Fruit fly (Drosophila melanogaster): ENCODE measurements around the gene Or85e.
A peak's percentile ranks its signal among the peaks of the same experiment; 100 is the strongest.

Gene Or85e

DNA sequence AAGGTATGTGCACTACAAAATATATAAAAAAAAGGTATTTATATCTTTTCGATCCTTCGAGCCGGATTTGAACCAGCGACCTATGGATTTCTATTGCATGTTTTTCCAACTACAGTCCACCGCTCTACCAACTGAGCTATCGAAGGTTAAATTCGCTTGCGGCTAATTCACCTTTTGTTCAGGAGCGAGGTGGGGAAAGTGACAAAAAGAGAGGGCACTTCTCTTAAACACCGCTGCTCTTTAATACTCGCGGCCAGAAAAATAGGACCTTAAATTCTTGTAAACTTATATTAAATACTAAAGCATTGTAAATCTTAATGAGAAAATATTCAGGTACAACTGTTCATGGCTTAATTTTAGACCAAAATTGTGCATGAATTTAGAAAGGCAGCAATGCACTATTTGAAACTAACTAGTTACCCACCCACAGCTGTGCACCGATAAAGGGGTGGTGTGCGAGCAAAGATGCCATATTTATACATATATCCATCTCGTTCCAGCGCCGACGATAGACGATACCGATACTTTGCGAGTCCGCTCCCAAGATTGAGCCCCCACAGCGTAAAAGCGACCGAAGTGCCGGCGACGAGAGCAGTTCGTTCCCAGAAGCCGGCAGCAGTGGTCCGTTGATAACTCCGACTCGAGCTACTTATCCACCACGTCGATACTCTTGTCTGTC, 33.5 kb upstream of the Or85e start (continued):
- TF ChIP-seq Atf3 (GFP tag; optimal IDR thresholded peaks at IDR 0.05): peak; percentile 92
- TF ChIP-seq slp2 (GFP tag; optimal IDR thresholded peaks at IDR 0.05): peak; percentile 96
- TF ChIP-seq CG17361 (GFP tag; IDR thresholded peaks at IDR 0.05): peak; percentile 93
- TF ChIP-seq gcm (GFP tag; optimal IDR thresholded peaks at IDR 0.05): peak; percentile 99
- peak; percentile 93 for TF ChIP-seq repo (GFP tag; optimal IDR thresholded peaks at IDR 0.05)
- peak; percentile 84 for TF ChIP-seq GATAe (GFP tag; conservative IDR thresholded peaks at IDR 0.05)
- peak; percentile 98 for TF ChIP-seq odd (GFP tag; optimal IDR thresholded peaks at IDR 0.05)
- TF ChIP-seq Asciz (GFP tag; optimal IDR thresholded peaks at IDR 0.05): peak; percentile 97
- TF ChIP-seq CG13296 (GFP tag; optimal IDR thresholded peaks at IDR 0.05): peak; percentile 98
- peak; percentile 87 for TF ChIP-seq ro (GFP tag; IDR thresholded peaks at IDR 0.05)
- TF ChIP-seq CG16813 (GFP tag; IDR thresholded peaks at IDR 0.05; ENCODE audit: partially characterized antibody): peak; percentile 71
- peak; percentile 98 for TF ChIP-seq caup (GFP tag; optimal IDR thresholded peaks at IDR 0.05; ENCODE audit: severe bottlenecking)
- peak; percentile 99 for TF ChIP-seq CG18262 (tag; optimal IDR thresholded peaks at IDR 0.05)
- peak; percentile 80 for TF ChIP-seq CG14965 (GFP tag; optimal IDR thresholded peaks at IDR 0.05; ENCODE audit: borderline replicate concordance)
- peak; percentile 69 for TF ChIP-seq CTCF (GFP tag; optimal IDR thresholded peaks at IDR 0.05)
- TF ChIP-seq HmgZ (tag; optimal IDR thresholded peaks at IDR 0.05): peak; percentile 99
- peak; percentile 96 for TF ChIP-seq ranshi (GFP tag; IDR thresholded peaks at IDR 0.05)
- TF ChIP-seq CG8924 (tag; optimal IDR thresholded peaks at IDR 0.05): peak; percentile 99
- TF ChIP-seq ftz-f1 (GFP tag; optimal IDR thresholded peaks at IDR 0.05): peak; percentile 88
- peak; percentile 96 for TF ChIP-seq en (GFP tag; optimal IDR thresholded peaks at IDR 0.05)
- peak; percentile 78 to 85 for TF ChIP-seq Trl (optimal IDR thresholded peaks at IDR 0.05)
- TF ChIP-seq Trl (GFP tag; optimal IDR thresholded peaks at IDR 0.05): peak; percentile 98
- TF ChIP-seq CG4707 (GFP tag; optimal IDR thresholded peaks at IDR 0.05): peak; percentile 95
- TF ChIP-seq CG9727 (GFP tag; optimal IDR thresholded peaks at IDR 0.05): peak; percentile 99
- TF ChIP-seq Bgb (GFP tag; IDR thresholded peaks at IDR 0.05; ENCODE audit: partially characterized antibody): peak; percentile 66
- TF ChIP-seq h (optimal IDR thresholded peaks at IDR 0.05): no peak
- TF ChIP-seq CG9609 (GFP tag; optimal IDR thresholded peaks at IDR 0.05): peak; percentile 95
- peak; percentile 98 for TF ChIP-seq CG7839 (tag; optimal IDR thresholded peaks at IDR 0.05)
- peak; percentile 95 for TF ChIP-seq CG5953 (GFP tag; IDR thresholded peaks at IDR 0.05)
- peak; percentile 92 for TF ChIP-seq sd (tag; optimal IDR thresholded peaks at IDR 0.05)
- TF ChIP-seq CG9437 (GFP tag; optimal IDR thresholded peaks at IDR 0.05): peak; percentile 91
- TF ChIP-seq HLHmδ (GFP tag; optimal IDR thresholded peaks at IDR 0.05): peak; percentile 60
- peak; percentile 80; the same call in 2 of the 3 replicates for TF ChIP-seq jigr1 (GFP tag; IDR thresholded peaks at IDR 0.05)
- peak; percentile 95 for TF ChIP-seq onecut (GFP tag; IDR thresholded peaks at IDR 0.05)
- TF ChIP-seq CG11723 (GFP tag; optimal IDR thresholded peaks at IDR 0.05): peak; percentile 95
- TF ChIP-seq tx (GFP tag; optimal IDR thresholded peaks at IDR 0.05): peak; percentile 96
- peak; percentile 85 for TF ChIP-seq bigmax (GFP tag; optimal IDR thresholded peaks at IDR 0.05)
- TF ChIP-seq CG7372 (GFP tag; IDR thresholded peaks at IDR 0.05): peak; percentile 91
- TF ChIP-seq CG18764 (GFP tag; optimal IDR thresholded peaks at IDR 0.05): peak; percentile 94
- TF ChIP-seq CG1602 (GFP tag; optimal IDR thresholded peaks at IDR 0.05): peak; percentile 96
- TF ChIP-seq CG4854 (GFP tag; optimal IDR thresholded peaks at IDR 0.05): peak; percentile 96
- TF ChIP-seq Neu2 (GFP tag; optimal IDR thresholded peaks at IDR 0.05; ENCODE audit: borderline replicate concordance): peak; percentile 83
- peak; percentile 99 for TF ChIP-seq lab (GFP tag; optimal IDR thresholded peaks at IDR 0.05)
- peak; percentile 97 for TF ChIP-seq org-1 (GFP tag; optimal IDR thresholded peaks at IDR 0.05)
- peak; percentile 99 for TF ChIP-seq Kr (GFP tag; optimal IDR thresholded peaks at IDR 0.05)
- peak; percentile 89 for TF ChIP-seq CG9215 (GFP tag; IDR thresholded peaks at IDR 0.05)
- peak; percentile 94 for TF ChIP-seq fu2 (GFP tag; optimal IDR thresholded peaks at IDR 0.05)
- peak; percentile 21 for TF ChIP-seq inv (GFP tag; IDR thresholded peaks at IDR 0.05; ENCODE audit: partially characterized antibody)
- peak; percentile 98 for TF ChIP-seq CG2875 (GFP tag; optimal IDR thresholded peaks at IDR 0.05)
- peak; percentile 84 for TF ChIP-seq klu (GFP tag; IDR thresholded peaks at IDR 0.05)

Measured in whole organism, embryonic.